Fruit fly (Drosophila melanogaster) whole organism, embryonic: Measurements from ENCODE around the gene fzy.

ENCODE experiments used
- CG10431 ChIP-seq: fragments of 200-800 bp; sonication (Bioruptor generic); optimal IDR thresholded peaks from 3 replicates; lab custom pipeline; 2018; ENCODE audit warnings: missing biosample characterization, mild to moderate bottlenecking, missing genetic modification characterization
- CG10543 ChIP-seq: fragments of 200-800 bp; sonication (Bioruptor generic); optimal IDR thresholded peaks from 3 replicates; lab custom pipeline; 2017; ENCODE audit warnings: missing biosample characterization, mild to moderate bottlenecking, missing genetic modification characterization, moderate library complexity
- CG11093 ChIP-seq: fragments of 200-800 bp; sonication (Bioruptor generic); IDR thresholded peaks from 3 replicates; pipeline ENCODE4 v1.3.6; 2022; ENCODE audit warnings: missing biosample characterization, missing genetic modification characterization
- CG11723 ChIP-seq: fragments of 200-800 bp; sonication (Bioruptor generic); optimal IDR thresholded peaks from 2 replicates; lab custom pipeline; 2017; ENCODE audit warnings: missing biosample characterization, mild to moderate bottlenecking, missing genetic modification characterization
- CG1233 ChIP-seq: fragments of 200-800 bp; sonication (Bioruptor generic); optimal IDR thresholded peaks from 4 replicates; lab custom pipeline; 2018; ENCODE audit warnings: missing biosample characterization, mild to moderate bottlenecking, missing genetic modification characterization
- CG13123 ChIP-seq: fragments of 200-800 bp; sonication (Bioruptor generic); optimal IDR thresholded peaks from 2 replicates; lab custom pipeline; 2016; ENCODE audit warnings: missing biosample characterization, missing genetic modification characterization
- CG13287 ChIP-seq: fragments of 200-800 bp; sonication (Bioruptor generic); IDR thresholded peaks from 2 replicates; pipeline ENCODE4 v1.3.6; 2022; ENCODE audit warnings: missing biosample characterization, missing genetic modification characterization; ENCODE audit not compliant: partially characterized antibody
- CG14860 ChIP-seq: fragments of 200-800 bp; sonication (Bioruptor generic); IDR thresholded peaks from 3 replicates; pipeline ENCODE4 v1.3.6; 2022; ENCODE audit warnings: missing biosample characterization, missing genetic modification characterization; ENCODE audit not compliant: partially characterized antibody
- CG15269 ChIP-seq: fragments of 200-800 bp; sonication (Bioruptor generic); optimal IDR thresholded peaks from 2 replicates; lab custom pipeline; 2018; ENCODE audit warnings: missing biosample characterization, mild to moderate bottlenecking, missing genetic modification characterization, moderate library complexity
- CG15696 ChIP-seq: fragments of 200-800 bp; sonication (Bioruptor generic); optimal IDR thresholded peaks from 2 replicates; lab custom pipeline; 2019; ENCODE audit warnings: missing biosample characterization, mild to moderate bottlenecking, missing genetic modification characterization, moderate library complexity
- CG17568 ChIP-seq: fragments of 200-800 bp; sonication (Bioruptor generic); optimal IDR thresholded peaks from 2 replicates; lab custom pipeline; 2018; ENCODE audit warnings: missing biosample characterization, mild to moderate bottlenecking, missing genetic modification characterization, moderate library complexity
- CG17912 ChIP-seq: fragments of 200-800 bp; sonication (Bioruptor generic); optimal IDR thresholded peaks from 2 replicates; lab custom pipeline; 2018; ENCODE audit warnings: missing biosample characterization, mild to moderate bottlenecking, missing genetic modification characterization
- CG2889 ChIP-seq: fragments of 200-800 bp; sonication (Bioruptor generic); IDR thresholded peaks from 3 replicates; pipeline ENCODE4 v1.3.6; 2022; ENCODE audit warnings: missing biosample characterization, missing genetic modification characterization
- CG3847 ChIP-seq: fragments of 200-800 bp; sonication (Bioruptor generic); IDR thresholded peaks from 2 replicates; pipeline ENCODE4 v1.3.6; 2022; ENCODE audit warnings: missing biosample characterization, missing genetic modification characterization
- CG7839 ChIP-seq: fragments of 200-800 bp; sonication (Bioruptor generic); optimal IDR thresholded peaks from 3 replicates; lab custom pipeline; 2018; ENCODE audit warnings: missing biosample characterization, mild to moderate bottlenecking, missing genetic modification characterization, moderate library complexity
- CG7928 ChIP-seq: fragments of 200-800 bp; sonication (Bioruptor generic); optimal IDR thresholded peaks from 2 replicates; lab custom pipeline; 2017; ENCODE audit warnings: missing biosample characterization, mild to moderate bottlenecking, missing genetic modification characterization
- CG8944 ChIP-seq: fragments of 200-800 bp; sonication (Bioruptor generic); optimal IDR thresholded peaks from 3 replicates; lab custom pipeline; 2016; ENCODE audit warnings: missing biosample characterization, missing genetic modification characterization
- CG9609 ChIP-seq: fragments of 200-800 bp; sonication (Bioruptor generic); optimal IDR thresholded peaks from 3 replicates; lab custom pipeline; 2016; ENCODE audit warnings: missing biosample characterization, missing genetic modification characterization
- Dip2 ChIP-seq: fragments of 200-800 bp; sonication (Bioruptor generic); IDR thresholded peaks from 2 replicates; pipeline ENCODE4 v1.3.6; 2022; ENCODE audit warnings: missing biosample characterization, missing genetic modification characterization
- Drgx ChIP-seq: fragments of 200-800 bp; sonication (Bioruptor generic); IDR thresholded peaks from 2 replicates; pipeline ENCODE4 v1.3.6; 2022; ENCODE audit warnings: missing biosample characterization, missing genetic modification characterization
- Elba2 ChIP-seq: fragments of 200-800 bp; sonication (Bioruptor generic); optimal IDR thresholded peaks from 3 replicates; lab custom pipeline; 2016; ENCODE audit warnings: missing biosample characterization, missing genetic modification characterization
- H15 ChIP-seq: fragments of 200-800 bp; sonication (Bioruptor generic); IDR thresholded peaks from 3 replicates; pipeline ENCODE4 v1.3.6; 2022; ENCODE audit warnings: missing biosample characterization, missing genetic modification characterization
- HLH3B ChIP-seq: fragments of 200-800 bp; sonication (Bioruptor generic); IDR thresholded peaks from 2 replicates; pipeline ENCODE4 v1.3.6; 2022; ENCODE audit warnings: missing biosample characterization, missing genetic modification characterization
- Hand ChIP-seq: fragments of 200-800 bp; sonication (Bioruptor generic); optimal IDR thresholded peaks from 2 replicates; lab custom pipeline; 2017; ENCODE audit warnings: mild to moderate bottlenecking, missing biosample characterization, missing genetic modification reagents, missing genetic modification characterization
- Hr3 ChIP-seq: fragments of 200-800 bp; sonication (Bioruptor generic); optimal IDR thresholded peaks from 3 replicates; lab custom pipeline; 2016; ENCODE audit warnings: missing biosample characterization, missing genetic modification characterization
- Hr51 ChIP-seq, 2 experiments: fragments of 200-800 bp; sonication (Bioruptor generic); optimal IDR thresholded peaks; 2 replicates in 1 of 2; 3 replicates in 1 of 2; lab custom pipeline; 2016 to 2018; ENCODE audit warnings: missing biosample characterization in 2 of 2, missing genetic modification characterization in 2 of 2, mild to moderate bottlenecking in 1 of 2, moderate library complexity in 1 of 2
- MBD-R2 ChIP-seq: fragments of 200-800 bp; sonication (Bioruptor generic); IDR thresholded peaks from 2 replicates; pipeline ENCODE4 v1.3.6; 2022; ENCODE audit warnings: missing biosample characterization, missing genetic modification characterization
- Nf-YA ChIP-seq: fragments of 200-800 bp; sonication (Bioruptor generic); IDR thresholded peaks from 2 replicates; pipeline ENCODE4 v1.3.6; 2022; ENCODE audit warnings: missing biosample characterization, missing genetic modification characterization
- Nf-YC ChIP-seq: fragments of 200-800 bp; optimal IDR thresholded peaks from 3 replicates; lab custom pipeline; 2019; ENCODE audit warnings: missing biosample characterization, mild to moderate bottlenecking, missing genetic modification characterization, moderate library complexity
- Ravus ChIP-seq: fragments of 200-800 bp; sonication (Bioruptor generic); IDR thresholded peaks from 2 replicates; pipeline ENCODE4 v1.3.6; 2022; ENCODE audit warnings: missing biosample characterization, missing genetic modification characterization
- Sox100B ChIP-seq: fragments of 200-800 bp; sonication (Bioruptor generic); optimal IDR thresholded peaks from 3 replicates; lab custom pipeline; 2018; ENCODE audit warnings: missing biosample characterization, mild to moderate bottlenecking, missing genetic modification characterization
- ap ChIP-seq: fragments of 200-800 bp; sonication (Bioruptor generic); IDR thresholded peaks from 2 replicates; pipeline ENCODE4 v1.3.6; 2022; ENCODE audit warnings: missing biosample characterization, missing genetic modification characterization
- bab2 ChIP-seq: fragments of 200-800 bp; sonication (Bioruptor generic); optimal IDR thresholded peaks from 2 replicates; lab custom pipeline; 2016; ENCODE audit warnings: missing biosample characterization, missing genetic modification characterization
- br ChIP-seq: fragments of >200 bp; optimal IDR thresholded peaks from 2 replicates; lab custom pipeline; 2017
- btn ChIP-seq: fragments of 200-800 bp; sonication (Bioruptor generic); optimal IDR thresholded peaks from 2 replicates; lab custom pipeline; 2016; ENCODE audit warnings: missing biosample characterization, missing genetic modification characterization
- crp ChIP-seq, 2 experiments: fragments of 200-800 bp; sonication (Bioruptor generic); optimal IDR thresholded peaks; 2 replicates in 1 of 2; 3 replicates in 1 of 2; lab custom pipeline; 2017; ENCODE audit warnings: missing biosample characterization in 2 of 2, missing genetic modification characterization in 2 of 2, mild to moderate bottlenecking in 1 of 2, moderate library complexity in 1 of 2
- cwo ChIP-seq: fragments of 200-800 bp; sonication (Bioruptor generic); optimal IDR thresholded peaks from 3 replicates; lab custom pipeline; 2017; ENCODE audit warnings: missing biosample characterization, missing genetic modification characterization, mild to moderate bottlenecking, moderate library complexity, missing genetic modification reagents
- emc ChIP-seq: fragments of 200-800 bp; sonication (Bioruptor generic); optimal IDR thresholded peaks from 2 replicates; lab custom pipeline; 2016; ENCODE audit warnings: missing biosample characterization, missing genetic modification characterization
- ewg ChIP-seq: fragments of 200-800 bp; sonication (Bioruptor generic); optimal IDR thresholded peaks from 3 replicates; lab custom pipeline; 2017; ENCODE audit warnings: mild to moderate bottlenecking, missing biosample characterization, missing genetic modification reagents, missing genetic modification characterization
- hb ChIP-seq: fragments of 200-800 bp; sonication (Bioruptor generic); IDR thresholded peaks from 3 replicates; pipeline ENCODE4 v1.3.6; 2022; ENCODE audit warnings: missing biosample characterization, missing genetic modification characterization; ENCODE audit not compliant: partially characterized antibody
- lilli ChIP-seq: fragments of 200-800 bp; sonication (Bioruptor generic); optimal IDR thresholded peaks from 3 replicates; lab custom pipeline; 2016; ENCODE audit warnings: missing biosample characterization, missing genetic modification characterization
- pho ChIP-seq: fragments of 200-800 bp; sonication (Bioruptor generic); optimal IDR thresholded peaks from 2 replicates; lab custom pipeline; 2016; ENCODE audit warnings: missing biosample characterization, missing genetic modification characterization
- rib ChIP-seq: fragments of 200-800 bp; sonication (Bioruptor generic); IDR thresholded peaks from 2 replicates; pipeline ENCODE4 v1.3.6; 2022; ENCODE audit warnings: missing biosample characterization, missing genetic modification characterization
- slou ChIP-seq: fragments of 200-800 bp; sonication (Bioruptor generic); optimal IDR thresholded peaks from 3 replicates; lab custom pipeline; 2016; ENCODE audit warnings: missing biosample characterization, missing genetic modification characterization
- tna ChIP-seq: fragments of 200-800 bp; sonication (Bioruptor generic); IDR thresholded peaks from 2 replicates; pipeline ENCODE4 v1.3.6; 2022; ENCODE audit warnings: missing biosample characterization, missing genetic modification characterization; ENCODE audit not compliant: partially characterized antibody
- toy ChIP-seq: fragments of 200-800 bp; sonication (Bioruptor generic); IDR thresholded peaks from 2 replicates; pipeline ENCODE4 v1.3.6; 2022; ENCODE audit warnings: missing biosample characterization, missing genetic modification characterization
- ttk ChIP-seq: fragments of 200-800 bp; sonication (Bioruptor generic); IDR thresholded peaks from 2 replicates; pipeline ENCODE4 v2.1.2; 2022; ENCODE audit warnings: missing biosample characterization, missing genetic modification characterization
- usp ChIP-seq: fragments of >200 bp; optimal IDR thresholded peaks from 2 replicates; lab custom pipeline; 2017; ENCODE audit warnings: missing biosample characterization, missing genetic modification characterization
- vnd ChIP-seq: fragments of 200-800 bp; sonication (Bioruptor generic); IDR thresholded peaks from 3 replicates; pipeline ENCODE4 v1.3.6; 2022; ENCODE audit warnings: missing biosample characterization, missing genetic modification characterization; ENCODE audit not compliant: partially characterized antibody
- wek ChIP-seq: fragments of 200-800 bp; sonication (Bioruptor generic); optimal IDR thresholded peaks from 3 replicates; lab custom pipeline; 2018; ENCODE audit warnings: missing biosample characterization, mild to moderate bottlenecking, missing genetic modification characterization, moderate library complexity

Gene fzy

dm6 chr2L:16286360-16287005 is 24.3 kb upstream of the fzy start (continued):
- TF ChIP-seq lilli (GFP tag; lab: Kevin White, UChicago) (peak; percentile 86), Nf-YC (peak; percentile 57), ttk (no peak), cwo (GFP tag; lab: Kevin White, UChicago) (peak; percentile 86), MBD-R2 (no peak), tna (no peak), CG15269 (tag; lab: Kevin White, UChicago) (peak; percentile 83), btn (GFP tag; lab: Kevin White, UChicago) (no peak), toy (GFP tag; lab: Robert Waterston, UW) (no peak), ap (GFP tag; lab: Robert Waterston, UW) (no peak), rib (GFP tag; lab: Robert Waterston, UW) (no peak), pho (GFP tag; lab: Kevin White, UChicago) (peak; percentile 85), CG17568 (GFP tag; lab: Kevin White, UChicago) (peak; percentile 49), bab2 (GFP tag; lab: Kevin White, UChicago) (peak; percentile 84), Sox100B (GFP tag; lab: Kevin White, UChicago) (peak; percentile 86), H15 (GFP tag; lab: Robert Waterston, UW) (no peak), usp (GFP tag; lab: Kevin White, UChicago) (no peak), CG17912 (GFP tag; lab: Kevin White, UChicago) (peak; percentile 40), CG9609 (GFP tag; lab: Kevin White, UChicago) (peak; percentile 75), CG2889 (GFP tag; lab: Robert Waterston, UW) (no peak), crp (GFP tag; optimal IDR thresholded peaks at IDR 0.05; lab: Kevin White, UChicago) (peak; percentile 1 to 73), Elba2 (no peak), CG14860 (GFP tag; lab: Robert Waterston, UW) (no peak), ewg (GFP tag; lab: Kevin White, UChicago) (peak; percentile 66), slou (peak; percentile 32), CG13287 (GFP tag; lab: Robert Waterston, UW) (no peak), br (lab: Kevin White, UChicago) (no peak), Hand (peak; percentile 63), hb (GFP tag; lab: Robert Waterston, UW) (no peak), CG7928 (GFP tag; lab: Kevin White, UChicago) (peak; percentile 53), Hr3 (GFP tag; lab: Kevin White, UChicago) (peak; percentile 79), Dip2 (no peak), CG8944 (GFP tag; lab: Kevin White, UChicago) (peak; percentile 53), CG1233 (GFP tag; lab: Kevin White, UChicago) (peak; percentile 78), Nf-YA (GFP tag; lab: Robert Waterston, UW) (no peak), Ravus (no peak), CG13123 (GFP tag; lab: Kevin White, UChicago) (peak; percentile 73), CG3847 (GFP tag; lab: Robert Waterston, UW) (no peak), CG11723 (GFP tag; lab: Kevin White, UChicago) (peak; percentile 66), emc (GFP tag; lab: Kevin White, UChicago) (peak; percentile 61), CG7839 (tag; lab: Kevin White, UChicago) (peak; percentile 87), Drgx (GFP tag; lab: Robert Waterston, UW) (no peak), CG15696 (peak; percentile 76), CG10543 (peak; percentile 71), vnd (GFP tag; lab: Robert Waterston, UW) (no peak), Hr51 (GFP tag; optimal IDR thresholded peaks at IDR 0.05; lab: Kevin White, UChicago) (peak; percentile 77 to 90), CG11093 (GFP tag; lab: Robert Waterston, UW) (peak; percentile 66; the same call in 2 of the 3 replicates), HLH3B (no peak), CG10431 (GFP tag; lab: Kevin White, UChicago) (no peak), wek (no peak)
